Worm (Caenorhabditis elegans) whole organism, L3 larva: ENCODE results near the gene ccdc-149.
A peak's percentile ranks its signal among the peaks of the same experiment; 100 is the strongest.

Experiments
- ZK546.5 ChIP-seq: sonication (generic microtip); optimal IDR thresholded peaks from 2 replicates; lab custom pipeline; 2017; ENCODE audit warnings: missing biosample characterization, missing genetic modification characterization
- aly-2 ChIP-seq: fragments of 150-350 bp; optimal IDR thresholded peaks from 2 replicates; lab custom pipeline; 2014; ENCODE audit warnings: missing biosample characterization, missing genetic modification characterization
- ama-1 ChIP-seq: fragments of 150-350 bp; optimal IDR thresholded peaks from 2 replicates; lab custom pipeline; 2018
- ceh-16 ChIP-seq: sonication (generic microtip); optimal IDR thresholded peaks from 2 replicates; lab custom pipeline; 2017; ENCODE audit warnings: missing biosample characterization, missing genetic modification characterization
- ceh-28 ChIP-seq: fragments of 150-350 bp; optimal IDR thresholded peaks from 2 replicates; lab custom pipeline; 2014; ENCODE audit warnings: missing biosample characterization, missing genetic modification reagents, missing genetic modification characterization
- ceh-82 ChIP-seq: fragments of 150-350 bp; optimal IDR thresholded peaks from 2 replicates; lab custom pipeline; 2014; ENCODE audit warnings: missing biosample characterization, missing genetic modification characterization
- ceh-9 ChIP-seq: sonication (generic microtip); optimal IDR thresholded peaks from 2 replicates; lab custom pipeline; 2018; ENCODE audit warnings: missing biosample characterization, missing genetic modification characterization
- daf-12 ChIP-seq: fragments of 150-350 bp; optimal IDR thresholded peaks from 2 replicates; lab custom pipeline; 2014; ENCODE audit warnings: missing biosample characterization, missing genetic modification reagents, missing genetic modification characterization
- egl-5 ChIP-seq: fragments of 150-350 bp; optimal IDR thresholded peaks from 2 replicates; lab custom pipeline; 2017; ENCODE audit warnings: missing biosample characterization, missing genetic modification reagents, missing genetic modification characterization, inconsistent platforms
- elt-1 ChIP-seq: fragments of 150-350 bp; optimal IDR thresholded peaks from 2 replicates; lab custom pipeline; 2014; ENCODE audit warnings: missing biosample characterization, missing genetic modification characterization
- elt-2 ChIP-seq: sonication (generic microtip); optimal IDR thresholded peaks from 2 replicates; lab custom pipeline; 2016; ENCODE audit warnings: missing genetic modification reagents, mild to moderate bottlenecking, missing genetic modification characterization, missing compliant biosample characterization
- elt-3 ChIP-seq, 3 experiments: fragments of 150-350 bp in 1 of 3; sonication (generic microtip) in 2 of 3; optimal IDR thresholded peaks; 2 replicates in 2 of 3; 4 replicates in 1 of 3; lab custom pipeline; 2014 to 2017; ENCODE audit warnings: missing biosample characterization in 3 of 3, missing genetic modification characterization in 3 of 3
- eor-1 ChIP-seq, 2 experiments: fragments of 150-350 bp; optimal IDR thresholded peaks; 2 replicates each; lab custom pipeline; 2014 to 2018; ENCODE audit warnings: missing biosample characterization in 2 of 2, missing genetic modification characterization in 2 of 2
- fkh-10 ChIP-seq: sonication (generic microtip); optimal IDR thresholded peaks from 2 replicates; lab custom pipeline; 2017; ENCODE audit warnings: missing biosample characterization, missing genetic modification reagents, missing genetic modification characterization
- fkh-2 ChIP-seq: fragments of 150-350 bp; optimal IDR thresholded peaks from 2 replicates; lab custom pipeline; 2014; ENCODE audit warnings: missing biosample characterization, missing genetic modification reagents, missing genetic modification characterization
- fos-1 ChIP-seq: fragments of 150-350 bp; optimal IDR thresholded peaks from 2 replicates; lab custom pipeline; 2014; ENCODE audit warnings: missing biosample characterization, missing genetic modification characterization
- hmg-11 ChIP-seq: sonication (generic microtip); optimal IDR thresholded peaks from 2 replicates; lab custom pipeline; 2016; ENCODE audit warnings: missing genetic modification characterization, missing compliant biosample characterization
- jun-1 ChIP-seq: fragments of 150-350 bp; optimal IDR thresholded peaks from 2 replicates; lab custom pipeline; 2014; ENCODE audit warnings: missing biosample characterization, missing genetic modification reagents, missing genetic modification characterization
- lin-39 ChIP-seq: fragments of 150-350 bp; optimal IDR thresholded peaks from 2 replicates; lab custom pipeline; 2018; ENCODE audit warnings: missing biosample characterization, missing genetic modification reagents, missing genetic modification characterization
- lsy-12 ChIP-seq: sonication (generic microtip); optimal IDR thresholded peaks from 2 replicates; lab custom pipeline; 2016; ENCODE audit warnings: mild to moderate bottlenecking, missing genetic modification characterization, missing compliant biosample characterization
- mdl-1 ChIP-seq: fragments of 150-350 bp; optimal IDR thresholded peaks from 2 replicates; lab custom pipeline; 2014; ENCODE audit warnings: missing biosample characterization, missing genetic modification characterization
- mml-1 ChIP-seq: fragments of 150-350 bp; sonication (generic microtip); optimal IDR thresholded peaks from 3 replicates; lab custom pipeline; 2014; ENCODE audit warnings: missing biosample characterization, missing genetic modification characterization
- nfya-1 ChIP-seq: sonication (generic microtip); optimal IDR thresholded peaks from 2 replicates; lab custom pipeline; 2017; ENCODE audit warnings: missing genetic modification characterization, mild to moderate bottlenecking, missing compliant biosample characterization, antibody characterized with exemption, moderate library complexity; ENCODE audit not compliant: insufficient read depth
- nhr-11 ChIP-seq: fragments of 150-350 bp; optimal IDR thresholded peaks from 2 replicates; lab custom pipeline; 2014; ENCODE audit warnings: missing biosample characterization, missing genetic modification characterization
- nhr-12 ChIP-seq: fragments of 150-350 bp; optimal IDR thresholded peaks from 2 replicates; lab custom pipeline; 2014; ENCODE audit warnings: missing biosample characterization, missing genetic modification characterization
- nhr-23 ChIP-seq: fragments of 150-350 bp; optimal IDR thresholded peaks from 2 replicates; lab custom pipeline; 2014; ENCODE audit warnings: missing biosample characterization, missing genetic modification reagents, missing genetic modification characterization
- nhr-237 ChIP-seq: fragments of 150-350 bp; optimal IDR thresholded peaks from 2 replicates; lab custom pipeline; 2014; ENCODE audit warnings: missing biosample characterization, missing genetic modification characterization
- nhr-25 ChIP-seq: sonication (generic microtip); optimal IDR thresholded peaks from 2 replicates; lab custom pipeline; 2017; ENCODE audit warnings: missing biosample characterization, missing genetic modification characterization
- nhr-28 ChIP-seq: fragments of 150-350 bp; optimal IDR thresholded peaks from 2 replicates; lab custom pipeline; 2014; ENCODE audit warnings: missing biosample characterization, missing genetic modification characterization
- nhr-43 ChIP-seq: sonication (generic microtip); optimal IDR thresholded peaks from 2 replicates; lab custom pipeline; 2016; ENCODE audit warnings: mild to moderate bottlenecking, missing genetic modification characterization, missing compliant biosample characterization; ENCODE audit not compliant: poor library complexity, severe bottlenecking
- nhr-76 ChIP-seq: fragments of 150-350 bp; sonication (generic microtip); optimal IDR thresholded peaks from 5 replicates; lab custom pipeline; 2014; ENCODE audit warnings: missing biosample characterization, missing genetic modification characterization
- nhr-77 ChIP-seq: fragments of 150-350 bp; optimal IDR thresholded peaks from 2 replicates; lab custom pipeline; 2014; ENCODE audit warnings: missing biosample characterization, missing genetic modification characterization
- pha-4 ChIP-seq: fragments of 150-350 bp; optimal IDR thresholded peaks from 2 replicates; lab custom pipeline; 2014; ENCODE audit warnings: missing biosample characterization, missing genetic modification reagents, missing genetic modification characterization
- pqm-1 ChIP-seq: fragments of 150-350 bp; optimal IDR thresholded peaks from 2 replicates; lab custom pipeline; 2017; ENCODE audit warnings: missing biosample characterization, missing genetic modification characterization, inconsistent platforms
- sea-2 ChIP-seq: fragments of 150-350 bp; sonication (generic microtip); optimal IDR thresholded peaks from 4 replicates; lab custom pipeline; 2014; ENCODE audit warnings: missing biosample characterization, missing genetic modification reagents, missing genetic modification characterization
- skn-1 ChIP-seq: fragments of 150-350 bp; optimal IDR thresholded peaks from 2 replicates; lab custom pipeline; 2014; ENCODE audit warnings: missing biosample characterization, missing genetic modification characterization
- snpc-4 ChIP-seq: fragments of 150-350 bp; optimal IDR thresholded peaks from 2 replicates; lab custom pipeline; 2014; ENCODE audit warnings: missing biosample characterization, missing genetic modification characterization
- tbx-2 ChIP-seq: sonication (generic microtip); optimal IDR thresholded peaks from 2 replicates; lab custom pipeline; 2016; ENCODE audit warnings: mild to moderate bottlenecking, missing genetic modification characterization, missing compliant biosample characterization
- unc-39 ChIP-seq: sonication (generic microtip); optimal IDR thresholded peaks from 4 replicates; lab custom pipeline; 2017; ENCODE audit warnings: missing biosample characterization, missing genetic modification characterization
- unc-62 ChIP-seq: fragments of 150-350 bp; sonication (generic microtip); optimal IDR thresholded peaks from 4 replicates; lab custom pipeline; 2014; ENCODE audit warnings: missing biosample characterization, missing genetic modification reagents, missing genetic modification characterization
- zag-1 ChIP-seq: fragments of 150-350 bp; optimal IDR thresholded peaks from 2 replicates; lab custom pipeline; 2014; ENCODE audit warnings: missing biosample characterization, missing genetic modification characterization
- ztf-11 ChIP-seq: fragments of 150-350 bp; optimal IDR thresholded peaks from 2 replicates; lab custom pipeline; 2014; ENCODE audit warnings: missing biosample characterization, missing genetic modification characterization
- ztf-4 ChIP-seq: fragments of 150-350 bp; optimal IDR thresholded peaks from 2 replicates; lab custom pipeline; 2014; ENCODE audit warnings: missing biosample characterization, missing genetic modification characterization

ccdc-149 gene

ce11 chrX:11519016-11519509 lies 7.8 kb upstream of the ccdc-149 start, which contains the start of gene hpo-34:
Gene hpo-34, minus strand, starts transcription at chrX:11519066.
- TF ChIP-seq zag-1 = no peak
- no peak for TF ChIP-seq nhr-237 (tag; lab: Kevin White, UChicago)
- no peak for TF ChIP-seq nhr-76 (tag; lab: Kevin White, UChicago)
- peak; percentile 92 for TF ChIP-seq pqm-1
- no peak for TF ChIP-seq egl-5 (tag; lab: Kevin White, UChicago)
- TF ChIP-seq nhr-12 (tag; lab: Kevin White, UChicago) = no peak
- TF ChIP-seq ztf-4 (tag; lab: Kevin White, UChicago) = no peak
- TF ChIP-seq fos-1 = peak; percentile 17
- peak; percentile 96 for TF ChIP-seq elt-2 (tag; lab: Kevin White, UChicago)
- no peak for TF ChIP-seq unc-62 (GFP tag; lab: Kevin White, UChicago)
- TF ChIP-seq jun-1 (tag; lab: Kevin White, UChicago) = peak; percentile 23
- no peak for TF ChIP-seq hmg-11 (tag; lab: Kevin White, UChicago)
- TF ChIP-seq lsy-12 (tag; lab: Kevin White, UChicago) = no peak
- peak; percentile 40 for TF ChIP-seq pha-4
- no peak for TF ChIP-seq eor-1 (tag; optimal IDR thresholded peaks at IDR 0.05; lab: Kevin White, UChicago)
- no peak for TF ChIP-seq fkh-2
- no peak for TF ChIP-seq nhr-77 (tag; lab: Kevin White, UChicago)

ce11 chrX:11518415-11518814 lies 7.2 kb upstream of the ccdc-149 start:
- TF ChIP-seq pha-4 (peak; percentile 40), nhr-11 (tag; lab: Kevin White, UChicago) (no peak), hmg-11 (tag; lab: Kevin White, UChicago) (no peak), ceh-28 (tag; lab: Kevin White, UChicago) (peak; percentile 26), ceh-16 (no peak), nhr-28 (tag; lab: Kevin White, UChicago) (no peak), ceh-9 (tag; lab: Kevin White, UChicago) (no peak), nhr-77 (tag; lab: Kevin White, UChicago) (no peak), elt-1 (no peak), mdl-1 (tag; lab: Kevin White, UChicago) (no peak), fkh-10 (GFP tag; lab: Kevin White, UChicago) (no peak), fkh-2 (no peak), tbx-2 (tag; lab: Kevin White, UChicago) (no peak), nhr-237 (tag; lab: Kevin White, UChicago) (no peak), nhr-76 (tag; lab: Kevin White, UChicago) (no peak), elt-3 (tag; optimal IDR thresholded peaks at IDR 0.05; lab: Kevin White, UChicago) (no peak), nhr-12 (tag; lab: Kevin White, UChicago) (no peak), eor-1 (tag; optimal IDR thresholded peaks at IDR 0.05; lab: Kevin White, UChicago) (no peak), lin-39 (tag; lab: Kevin White, UChicago) (no peak), ama-1 (lab: Kevin White, UChicago) (no peak), pqm-1 (peak; percentile 19), elt-2 (tag; lab: Kevin White, UChicago) (peak; percentile 57), unc-62 (GFP tag; lab: Kevin White, UChicago) (no peak), snpc-4 (tag; lab: Kevin White, UChicago) (no peak), ZK546.5 (tag; lab: Kevin White, UChicago) (no peak), ztf-11 (tag; lab: Kevin White, UChicago) (no peak)
- TF ChIP-seq, all 47 proteins: peak for 4

- no peak for TF ChIP-seq nhr-77 (tag; lab: Kevin White, UChicago)
- no peak for TF ChIP-seq ceh-9 (tag; lab: Kevin White, UChicago)
- TF ChIP-seq elt-2 (tag; lab: Kevin White, UChicago) = no peak
- TF ChIP-seq lin-39 (tag; lab: Kevin White, UChicago) = no peak
- TF ChIP-seq snpc-4 (tag; lab: Kevin White, UChicago) = no peak
- no peak for TF ChIP-seq elt-3 (tag; optimal IDR thresholded peaks at IDR 0.05; lab: Kevin White, UChicago)
- no peak for TF ChIP-seq nhr-25 (tag; lab: Kevin White, UChicago)
- TF ChIP-seq, all 47 proteins: peak for 0
Measured at ce11 chrX:11517433-11517832, 6.2 kb upstream of the ccdc-149 start.

ce11 chrX:11515381-11515780 lies 4.1 kb upstream of the ccdc-149 start:
- TF ChIP-seq ztf-4 (tag; lab: Kevin White, UChicago) (no peak), nhr-11 (tag; lab: Kevin White, UChicago) (no peak), ZK546.5 (tag; lab: Kevin White, UChicago) (no peak), skn-1 (tag; lab: Kevin White, UChicago) (peak; percentile 76), ceh-28 (tag; lab: Kevin White, UChicago) (no peak), pha-4 (peak; percentile 23), lin-39 (tag; lab: Kevin White, UChicago) (no peak), mml-1 (no peak), fkh-2 (no peak), unc-62 (GFP tag; lab: Kevin White, UChicago) (no peak), ceh-82 (no peak), tbx-2 (tag; lab: Kevin White, UChicago) (no peak), sea-2 (GFP tag; lab: Kevin White, UChicago) (no peak), nhr-23 (tag; lab: Kevin White, UChicago) (no peak), daf-12 (no peak), zag-1 (no peak), aly-2 (no peak), nhr-237 (tag; lab: Kevin White, UChicago) (no peak), ceh-16 (no peak), jun-1 (tag; lab: Kevin White, UChicago) (peak; percentile 92), nfya-1 (tag; lab: Kevin White, UChicago) (no peak), lsy-12 (tag; lab: Kevin White, UChicago) (no peak), nhr-43 (tag; lab: Kevin White, UChicago) (no peak), unc-39 (tag; lab: Kevin White, UChicago) (no peak), snpc-4 (tag; lab: Kevin White, UChicago) (no peak), elt-2 (tag; lab: Kevin White, UChicago) (peak; percentile 98), fos-1 (peak; percentile 3)
